Fruit fly (Drosophila melanogaster) whole organism, wandering third instar larva: ENCODE measurements around the gene p130CAS.

ENCODE experiments used
- Abd-B ChIP-seq: fragments of >200 bp; optimal IDR thresholded peaks from 2 replicates; lab custom pipeline; 2017; ENCODE audit warnings: missing biosample characterization, missing genetic modification characterization
- CG32264 ChIP-seq: fragments of 200-800 bp; sonication (Bioruptor generic); optimal IDR thresholded peaks from 2 replicates; lab custom pipeline; 2016; ENCODE audit warnings: missing biosample characterization, missing genetic modification characterization
- CG9705 ChIP-seq: fragments of 200-800 bp; sonication (Bioruptor generic); optimal IDR thresholded peaks from 2 replicates; lab custom pipeline; 2018; ENCODE audit warnings: missing biosample characterization, mild to moderate bottlenecking, missing genetic modification characterization
- CrebA ChIP-seq: fragments of 200-800 bp; sonication (Bioruptor generic); optimal IDR thresholded peaks from 2 replicates; lab custom pipeline; 2016; ENCODE audit warnings: missing biosample characterization, mild to moderate bottlenecking, missing genetic modification characterization, borderline replicate concordance
- Dfd ChIP-seq: fragments of >200 bp; optimal IDR thresholded peaks from 2 replicates; lab custom pipeline; 2017; ENCODE audit warnings: missing biosample characterization, missing genetic modification characterization
- Dif ChIP-seq: fragments of 200-275, 200-300 bp; sonication (Bioruptor generic); optimal IDR thresholded peaks from 2 replicates; lab custom pipeline; 2018; ENCODE audit warnings: missing biosample characterization, missing genetic modification characterization; ENCODE audit not compliant: partially characterized antibody
- GATAd ChIP-seq: sonication (Bioruptor generic); optimal IDR thresholded peaks from 2 replicates; lab custom pipeline; 2016; ENCODE audit warnings: missing biosample characterization, missing genetic modification characterization
- HLH106 ChIP-seq: fragments of 200-800 bp; optimal IDR thresholded peaks from 3 replicates; lab custom pipeline; 2019; ENCODE audit warnings: missing biosample characterization, mild to moderate bottlenecking, missing genetic modification characterization, moderate library complexity
- Hnf4 ChIP-seq: fragments of 200-800 bp; sonication (Bioruptor generic); optimal IDR thresholded peaks from 2 replicates; lab custom pipeline; 2016; ENCODE audit warnings: missing biosample characterization, mild to moderate bottlenecking, missing genetic modification characterization
- Hr78 ChIP-seq: fragments of >200 bp; optimal IDR thresholded peaks from 2 replicates; lab custom pipeline; 2017; ENCODE audit warnings: missing biosample characterization, missing genetic modification characterization
- Hr83 ChIP-seq: fragments of 200-300 bp; sonication (Bioruptor generic); optimal IDR thresholded peaks from 2 replicates; lab custom pipeline; 2016; ENCODE audit warnings: missing biosample characterization, mild to moderate bottlenecking, missing genetic modification characterization, moderate library complexity; ENCODE audit not compliant: poor library complexity, severe bottlenecking
- Jra ChIP-seq: sonication (Bioruptor generic); optimal IDR thresholded peaks from 2 replicates; lab custom pipeline; 2016; ENCODE audit warnings: missing biosample characterization, missing genetic modification characterization
- Mio ChIP-seq: sonication (Bioruptor generic); optimal IDR thresholded peaks from 2 replicates; lab custom pipeline; 2016; ENCODE audit warnings: missing biosample characterization, missing genetic modification characterization
- Myc ChIP-seq: fragments of >200 bp; optimal IDR thresholded peaks from 2 replicates; lab custom pipeline; 2017
- N ChIP-seq: fragments of >200 bp; optimal IDR thresholded peaks from 2 replicates; lab custom pipeline; 2018; ENCODE audit warnings: missing biosample characterization, missing external identifiers, missing genetic modification characterization
- OdsH ChIP-seq: fragments of 200-800 bp; sonication (Bioruptor generic); optimal IDR thresholded peaks from 2 replicates; lab custom pipeline; 2016; ENCODE audit warnings: missing biosample characterization, mild to moderate bottlenecking, missing genetic modification characterization
- Rel ChIP-seq, 2 experiments: fragments of 200-800 bp; sonication (Bioruptor generic) in 1 of 2; optimal IDR thresholded peaks; 2 replicates in 1 of 2; 3 replicates in 1 of 2; lab custom pipeline; 2016 to 2019; ENCODE audit warnings: mild to moderate bottlenecking in 2 of 2, missing biosample characterization in 2 of 2, missing genetic modification characterization in 2 of 2, moderate library complexity in 1 of 2
- Sp1 ChIP-seq: fragments of 200-800 bp; sonication (Bioruptor generic); optimal IDR thresholded peaks from 3 replicates; lab custom pipeline; 2019; ENCODE audit warnings: missing biosample characterization, mild to moderate bottlenecking, missing genetic modification characterization, moderate library complexity
- Vsx2 ChIP-seq: fragments of 200-300, 225-300 bp; sonication (Bioruptor generic); optimal IDR thresholded peaks from 2 replicates; lab custom pipeline; 2018; ENCODE audit warnings: missing biosample characterization, missing genetic modification characterization; ENCODE audit not compliant: partially characterized antibody
- br ChIP-seq: fragments of 200-800 bp; sonication (Bioruptor generic); optimal IDR thresholded peaks from 2 replicates; lab custom pipeline; 2016; ENCODE audit warnings: missing biosample characterization, missing genetic modification characterization
- brk ChIP-seq: fragments of 200-800 bp; sonication (Bioruptor generic); optimal IDR thresholded peaks from 2 replicates; lab custom pipeline; 2016; ENCODE audit warnings: missing biosample characterization, mild to moderate bottlenecking, missing genetic modification characterization
- dl ChIP-seq, 2 experiments: fragments of 175-275, 200-275 bp in 1 of 2; fragments of 200-275 bp in 1 of 2; sonication (Bioruptor generic); optimal IDR thresholded peaks; lab custom pipeline; 2018; ENCODE audit warnings: mild to moderate bottlenecking in 2 of 2, missing biosample characterization in 2 of 2, missing genetic modification characterization in 2 of 2, moderate library complexity in 2 of 2; ENCODE audit not compliant: partially characterized antibody in 2 of 2, insufficient read depth in 1 of 2
- dmrt93B ChIP-seq: fragments of 200-800 bp; sonication (Bioruptor generic); optimal IDR thresholded peaks from 2 replicates; lab custom pipeline; 2018; ENCODE audit warnings: missing biosample characterization, mild to moderate bottlenecking, missing genetic modification characterization
- dsf ChIP-seq: sonication (Bioruptor generic); optimal IDR thresholded peaks from 2 replicates; lab custom pipeline; 2016; ENCODE audit warnings: missing biosample characterization, missing genetic modification characterization, borderline replicate concordance
- ey ChIP-seq: fragments of 200-800 bp; sonication (Bioruptor generic); optimal IDR thresholded peaks from 2 replicates; lab custom pipeline; 2016; ENCODE audit warnings: missing biosample characterization, missing genetic modification characterization
- foxo ChIP-seq, 2 experiments: fragments of 200-800 bp; sonication (Bioruptor generic); optimal IDR thresholded peaks; 2 replicates in 1 of 2; 3 replicates in 1 of 2; lab custom pipeline; 2016 to 2017; ENCODE audit warnings: missing biosample characterization in 2 of 2, missing genetic modification characterization in 2 of 2
- fru ChIP-seq: fragments of 200-800 bp; sonication (Bioruptor generic); optimal IDR thresholded peaks from 3 replicates; lab custom pipeline; 2016; ENCODE audit warnings: missing biosample characterization, mild to moderate bottlenecking, missing genetic modification characterization
- h ChIP-seq: fragments of 200-800 bp; sonication (Bioruptor generic); optimal IDR thresholded peaks from 3 replicates; lab custom pipeline; 2016; ENCODE audit warnings: missing biosample characterization, mild to moderate bottlenecking, missing genetic modification characterization
- jim ChIP-seq: fragments of 175-275, 200-325 bp; sonication (Bioruptor generic); optimal IDR thresholded peaks from 2 replicates; lab custom pipeline; 2016; ENCODE audit warnings: missing biosample characterization, mild to moderate bottlenecking, missing genetic modification characterization
- lola ChIP-seq: fragments of >200 bp; optimal IDR thresholded peaks from 2 replicates; lab custom pipeline; 2017; ENCODE audit warnings: missing biosample characterization, missing genetic modification characterization
- pan ChIP-seq: fragments of >200 bp; optimal IDR thresholded peaks from 2 replicates; lab custom pipeline; 2017
- psq ChIP-seq: fragments of 200-800 bp; sonication (Bioruptor generic); optimal IDR thresholded peaks from 3 replicates; lab custom pipeline; 2017; ENCODE audit warnings: missing biosample characterization, mild to moderate bottlenecking, missing genetic modification characterization, moderate library complexity
- rgr ChIP-seq: fragments of 200-800 bp; sonication (Bioruptor generic); optimal IDR thresholded peaks from 3 replicates; lab custom pipeline; 2016; ENCODE audit warnings: missing biosample characterization, mild to moderate bottlenecking, missing genetic modification characterization
- sage ChIP-seq: fragments of 200-800 bp; sonication (Bioruptor generic); optimal IDR thresholded peaks from 2 replicates; lab custom pipeline; 2016; ENCODE audit warnings: missing biosample characterization, mild to moderate bottlenecking, missing genetic modification characterization
- sv ChIP-seq: fragments of 200-800 bp; sonication (Bioruptor generic); optimal IDR thresholded peaks from 3 replicates; lab custom pipeline; 2016; ENCODE audit warnings: missing biosample characterization, missing genetic modification characterization
- tai ChIP-seq: sonication (Bioruptor generic); optimal IDR thresholded peaks from 2 replicates; lab custom pipeline; 2016; ENCODE audit warnings: missing biosample characterization, missing genetic modification characterization
- usp ChIP-seq: fragments of >200 bp; optimal IDR thresholded peaks from 2 replicates; lab custom pipeline; 2017; ENCODE audit warnings: missing biosample characterization, missing genetic modification characterization
- woc ChIP-seq: sonication (Bioruptor generic); optimal IDR thresholded peaks from 2 replicates; lab custom pipeline; 2016; ENCODE audit warnings: missing biosample characterization, mild to moderate bottlenecking, missing genetic modification characterization

p130CAS gene

DNA sequence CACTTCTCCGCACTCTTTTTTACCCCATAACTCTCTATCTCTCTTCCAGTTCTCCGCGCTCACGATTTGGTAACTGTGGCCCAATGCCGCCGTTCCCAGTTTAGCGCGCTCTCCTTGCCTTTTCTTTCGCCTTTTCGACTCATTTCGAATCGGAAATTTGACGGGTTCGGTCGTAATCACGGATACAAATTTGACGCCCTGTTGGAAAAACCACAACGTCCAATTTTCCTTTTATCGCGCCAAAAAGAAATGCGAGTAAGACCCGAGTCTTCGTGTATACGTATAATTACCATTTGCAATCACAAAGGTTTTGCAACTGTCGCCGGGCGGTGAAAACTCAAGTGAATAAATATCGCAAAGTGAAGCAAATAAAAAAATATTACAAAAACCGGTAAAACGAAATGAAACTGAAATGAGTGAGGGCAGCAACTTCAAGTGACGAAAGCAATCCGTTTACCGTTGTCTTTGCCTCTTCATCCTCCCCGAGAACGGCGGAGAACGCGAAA is 23.3 kb upstream of the p130CAS start, which contains the start of gene Pdk1:
Gene Pdk1, plus strand, starts transcription at position 140 of the 506 bp plus-strand sequence.
- TF ChIP-seq CrebA (no peak), br (GFP tag; lab: Kevin White, UChicago) (peak; percentile 60), Dif (GFP tag; lab: Kevin White, UChicago) (peak; percentile 95), h (GFP tag; lab: Kevin White, UChicago) (peak; percentile 58), brk (GFP tag; lab: Kevin White, UChicago) (no peak), Hnf4 (peak; percentile 40), Hr83 (GFP tag; lab: Kevin White, UChicago) (peak; percentile 48), Rel (GFP tag; optimal IDR thresholded peaks at IDR 0.05; lab: Kevin White, UChicago) (no peak), Rel (tag; optimal IDR thresholded peaks at IDR 0.05; lab: Kevin White, UChicago) (peak; percentile 70), sage (no peak), dsf (GFP tag; lab: Kevin White, UChicago) (no peak), rgr (GFP tag; lab: Kevin White, UChicago) (peak; percentile 61), psq (GFP tag; lab: Kevin White, UChicago) (peak; percentile 92), HLH106 (tag; lab: Kevin White, UChicago) (no peak), Vsx2 (GFP tag; lab: Kevin White, UChicago) (peak; percentile 77), Sp1 (GFP tag; lab: Kevin White, UChicago) (peak; percentile 61), foxo (GFP tag; optimal IDR thresholded peaks at IDR 0.05; lab: Kevin White, UChicago) (peak in 1 of 2 experiments; percentile 34), dl (GFP tag; optimal IDR thresholded peaks at IDR 0.05; lab: Kevin White, UChicago; ENCODE audit: insufficient read depth in 1 of 2, partially characterized antibody in 2 of 2) (peak; percentile 46 to 81)

DNA sequence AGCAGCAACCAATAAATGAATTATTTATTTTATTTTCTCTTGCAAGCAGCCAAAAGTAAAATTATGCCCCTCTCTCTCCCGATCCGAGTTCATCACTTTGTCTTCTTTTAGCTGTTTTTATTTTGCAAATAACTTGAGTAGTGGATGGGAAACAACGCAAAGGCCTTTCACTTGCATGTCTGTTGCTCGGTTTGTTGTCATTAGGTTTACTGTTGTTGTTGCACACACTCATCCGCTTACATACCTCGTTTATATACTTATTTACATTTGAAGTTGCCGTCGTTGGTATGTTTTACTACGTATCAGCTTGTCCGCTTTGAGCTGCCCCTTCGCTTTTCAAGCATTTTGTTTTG is 21.9 kb upstream of the p130CAS start:
- no peak for TF ChIP-seq dmrt93B (GFP tag; lab: Kevin White, UChicago)
- no peak for TF ChIP-seq pan (lab: Kevin White, UChicago)
- TF ChIP-seq Myc (lab: Kevin White, UChicago) = no peak
- no peak for TF ChIP-seq dl (GFP tag; optimal IDR thresholded peaks at IDR 0.05; lab: Kevin White, UChicago; ENCODE audit: insufficient read depth in 1 of 2, partially characterized antibody in 2 of 2)
- TF ChIP-seq br (GFP tag; lab: Kevin White, UChicago) = no peak
- TF ChIP-seq Rel (GFP tag; optimal IDR thresholded peaks at IDR 0.05; lab: Kevin White, UChicago) = no peak
- no peak for TF ChIP-seq Rel (tag; optimal IDR thresholded peaks at IDR 0.05; lab: Kevin White, UChicago)
- no peak for TF ChIP-seq Vsx2 (GFP tag; lab: Kevin White, UChicago)
- TF ChIP-seq dsf (GFP tag; lab: Kevin White, UChicago) = no peak

DNA sequence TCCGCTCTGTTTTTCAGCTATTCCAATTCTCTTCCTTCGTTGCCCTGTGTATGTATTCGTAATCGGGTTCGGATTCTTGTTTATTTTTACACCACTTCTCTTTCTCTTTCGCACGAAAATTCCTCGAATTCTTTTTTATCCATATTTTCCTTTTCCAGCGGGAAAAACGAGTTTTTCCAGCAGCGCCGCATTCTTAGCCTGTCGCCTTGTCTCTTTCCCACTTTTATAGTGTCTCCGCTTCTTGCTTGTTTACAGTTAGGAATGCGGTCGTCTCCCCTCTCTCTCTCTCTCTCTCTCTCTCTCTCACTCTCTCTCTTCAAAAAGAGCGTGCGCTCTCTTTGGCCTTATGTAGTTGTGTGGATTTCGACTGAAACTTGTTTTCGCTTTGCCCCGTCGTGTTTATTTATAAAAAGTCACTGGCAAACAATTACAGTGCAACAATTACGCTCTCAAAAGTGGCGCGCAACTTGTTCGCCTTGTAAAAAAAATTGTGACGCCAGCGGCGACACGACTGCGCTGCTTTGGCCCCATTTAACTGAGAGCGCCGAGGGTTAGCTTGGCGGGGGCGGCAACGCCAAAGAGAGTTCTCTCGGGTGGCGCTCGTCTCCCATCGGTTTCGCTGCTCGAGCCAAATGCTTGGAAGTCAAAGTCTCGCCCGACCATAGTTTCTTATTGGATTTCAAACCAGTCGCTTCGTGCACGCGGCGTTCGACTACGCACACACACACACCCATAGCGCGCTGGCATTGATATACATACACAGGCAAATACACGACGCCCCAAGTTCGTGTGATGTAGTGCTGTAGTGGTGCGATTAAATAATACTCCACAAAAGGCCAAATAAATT is 21.3 kb upstream of the p130CAS start:
- TF ChIP-seq jim (GFP tag; lab: Kevin White, UChicago) = peak; percentile 22
- peak; percentile 19 for TF ChIP-seq rgr (GFP tag; lab: Kevin White, UChicago)
- no peak for TF ChIP-seq dmrt93B (GFP tag; lab: Kevin White, UChicago)
- peak; percentile 97 for TF ChIP-seq psq (GFP tag; lab: Kevin White, UChicago)
- no peak for TF ChIP-seq sage
- no peak for TF ChIP-seq ey (GFP tag; lab: Kevin White, UChicago)
- TF ChIP-seq CG9705 (GFP tag; lab: Kevin White, UChicago) = no peak
- TF ChIP-seq Sp1 (GFP tag; lab: Kevin White, UChicago) = peak; percentile 40
- TF ChIP-seq N (GFP tag; lab: Kevin White, UChicago) = no peak
- no peak for TF ChIP-seq sv (GFP tag; lab: Kevin White, UChicago)
- no peak for TF ChIP-seq Hr78 (GFP tag; lab: Kevin White, UChicago)
- TF ChIP-seq dl (GFP tag; optimal IDR thresholded peaks at IDR 0.05; lab: Kevin White, UChicago; ENCODE audit: insufficient read depth in 1 of 2, partially characterized antibody in 2 of 2) = peak; percentile 57 to 78
- peak; percentile 75 for TF ChIP-seq CrebA
- TF ChIP-seq usp (GFP tag; lab: Kevin White, UChicago) = no peak
- TF ChIP-seq br (GFP tag; lab: Kevin White, UChicago) = peak; percentile 29
- no peak for TF ChIP-seq Abd-B (GFP tag; lab: Kevin White, UChicago)
- TF ChIP-seq lola (GFP tag; lab: Kevin White, UChicago) = peak; percentile 8
- TF ChIP-seq Dfd = no peak
- TF ChIP-seq Rel (GFP tag; optimal IDR thresholded peaks at IDR 0.05; lab: Kevin White, UChicago) = peak; percentile 37
- peak; percentile 49 for TF ChIP-seq Rel (tag; optimal IDR thresholded peaks at IDR 0.05; lab: Kevin White, UChicago)
- peak; percentile 7 for TF ChIP-seq fru (GFP tag; lab: Kevin White, UChicago)
- TF ChIP-seq CG32264 (GFP tag; lab: Kevin White, UChicago) = no peak
- TF ChIP-seq brk (GFP tag; lab: Kevin White, UChicago) = peak; percentile 53
- TF ChIP-seq Vsx2 (GFP tag; lab: Kevin White, UChicago) = peak; percentile 79
- no peak for TF ChIP-seq woc
- peak; percentile 60 for TF ChIP-seq Hr83 (GFP tag; lab: Kevin White, UChicago)
- TF ChIP-seq foxo (GFP tag; optimal IDR thresholded peaks at IDR 0.05; lab: Kevin White, UChicago) = peak; percentile 10 to 62
- TF ChIP-seq Dif (GFP tag; lab: Kevin White, UChicago) = peak; percentile 83
- no peak for TF ChIP-seq GATAd (GFP tag; lab: Kevin White, UChicago)
- TF ChIP-seq Hnf4 = peak; percentile 88
- peak; percentile 65 for TF ChIP-seq h (GFP tag; lab: Kevin White, UChicago)
- TF ChIP-seq HLH106 (tag; lab: Kevin White, UChicago) = no peak
- no peak for TF ChIP-seq Myc (lab: Kevin White, UChicago)
- TF ChIP-seq tai (GFP tag; lab: Kevin White, UChicago) = peak; percentile 30
- TF ChIP-seq Mio = no peak
- no peak for TF ChIP-seq Jra (GFP tag; lab: Kevin White, UChicago)
- no peak for TF ChIP-seq OdsH
- no peak for TF ChIP-seq pan (lab: Kevin White, UChicago)
